Fruit fly (Drosophila melanogaster): ENCODE measurements around the gene Smg5.
A peak's percentile ranks its signal among the peaks of the same experiment; 100 is the strongest.

Gene Smg5

dm6 chr2L:13905072-13905847, 799 bp upstream of the Smg5 start, which contains the start of gene Ance (continued):
- TF ChIP-seq CG12659 (GFP tag; optimal IDR thresholded peaks at IDR 0.05), result peak; percentile 61
- TF ChIP-seq CG17829 (tag; optimal IDR thresholded peaks at IDR 0.05), result peak; percentile 36
- TF ChIP-seq Tbp (GFP tag; optimal IDR thresholded peaks at IDR 0.05), result no peak
- 0 out of 2 replicates have a peak, but pooled peaks have one; percentile 27 for TF ChIP-seq Drgx (GFP tag; IDR thresholded peaks at IDR 0.05)
- TF ChIP-seq fru (optimal IDR thresholded peaks at IDR 0.05), result no peak
- no peak for TF ChIP-seq cad (GFP tag; optimal IDR thresholded peaks at IDR 0.05)
- no peak for TF ChIP-seq nom (GFP tag; optimal IDR thresholded peaks at IDR 0.05)
- TF ChIP-seq CG12236 (GFP tag; optimal IDR thresholded peaks at IDR 0.05), result no peak
- no peak for TF ChIP-seq ac (GFP tag; optimal IDR thresholded peaks at IDR 0.05)
- TF ChIP-seq CG14441 (GFP tag; IDR thresholded peaks at IDR 0.05), result peak; percentile 31; the same call in 1 of the 2 replicates
- TF ChIP-seq BEAF-32 (GFP tag; optimal IDR thresholded peaks at IDR 0.05), result no peak
- TF ChIP-seq fu2 (GFP tag; optimal IDR thresholded peaks at IDR 0.05), result no peak
- TF ChIP-seq Neu2 (GFP tag; optimal IDR thresholded peaks at IDR 0.05; ENCODE audit: borderline replicate concordance), result no peak
- peak; percentile 99 for TF ChIP-seq exex (tag; optimal IDR thresholded peaks at IDR 0.05)
- peak; percentile 4 for TF ChIP-seq her (GFP tag; optimal IDR thresholded peaks at IDR 0.05)
- TF ChIP-seq slp2 (GFP tag; optimal IDR thresholded peaks at IDR 0.05), result no peak
- TF ChIP-seq amos (GFP tag; IDR thresholded peaks at IDR 0.05; ENCODE audit: partially characterized antibody), result no peak; the same call in 1 of the 2 replicates
- TF ChIP-seq peb (GFP tag; IDR thresholded peaks at IDR 0.05), result no peak
- no peak for TF ChIP-seq Dfd (GFP tag; optimal IDR thresholded peaks at IDR 0.05)
- TF ChIP-seq luna (GFP tag; optimal IDR thresholded peaks at IDR 0.05), result no peak
- peak; percentile 66 for TF ChIP-seq CG11247 (GFP tag; IDR thresholded peaks at IDR 0.05)
- peak; percentile 55 for TF ChIP-seq CoRest (tag; optimal IDR thresholded peaks at IDR 0.05)
- TF ChIP-seq ranshi (GFP tag; IDR thresholded peaks at IDR 0.05), result 0 out of 2 replicates have a peak, but pooled peaks have one; percentile 29
- no peak for TF ChIP-seq sd (tag; optimal IDR thresholded peaks at IDR 0.05)
- TF ChIP-seq otp (GFP tag; IDR thresholded peaks at IDR 0.05), result no peak
- no peak for TF ChIP-seq HmgD (GFP tag; optimal IDR thresholded peaks at IDR 0.05)
- 0 out of 2 replicates have a peak, but pooled peaks have one; percentile 15 for TF ChIP-seq CG31441 (GFP tag; IDR thresholded peaks at IDR 0.05)
- 0 out of 4 replicates have a peak, but pooled peaks have one; percentile 19 for TF ChIP-seq chinmo (GFP tag; IDR thresholded peaks at IDR 0.05; ENCODE audit: partially characterized antibody)
- no peak for TF ChIP-seq ash1 (GFP tag; optimal IDR thresholded peaks at IDR 0.05)
- TF ChIP-seq dpn (GFP tag; optimal IDR thresholded peaks at IDR 0.05), result peak in 1 of 2 experiments; percentile 36
- TF ChIP-seq zfh1 (GFP tag; IDR thresholded peaks at IDR 0.05), result peak; percentile 62
- no peak for TF ChIP-seq CG9437 (GFP tag; optimal IDR thresholded peaks at IDR 0.05)
- no peak for TF ChIP-seq usp (GFP tag; optimal IDR thresholded peaks at IDR 0.05)
- no peak for TF ChIP-seq ATbp (GFP tag; optimal IDR thresholded peaks at IDR 0.05)
- peak; percentile 26 for TF ChIP-seq CG5180 (GFP tag; optimal IDR thresholded peaks at IDR 0.05)
- TF ChIP-seq CG12391 (tag; optimal IDR thresholded peaks at IDR 0.05), result peak; percentile 39
- TF ChIP-seq CG31224 (GFP tag; IDR thresholded peaks at IDR 0.05), result 0 out of 2 replicates have a peak, but pooled peaks have one; percentile 11
- TF ChIP-seq bowl (GFP tag; IDR thresholded peaks at IDR 0.05), result no peak
- TF ChIP-seq klu (GFP tag; IDR thresholded peaks at IDR 0.05), result no peak
- TF ChIP-seq ERR (GFP tag; optimal IDR thresholded peaks at IDR 0.05), result no peak
- TF ChIP-seq Max (GFP tag; optimal IDR thresholded peaks at IDR 0.05), result no peak
- TF ChIP-seq CG12155 (GFP tag; optimal IDR thresholded peaks at IDR 0.05), result peak; percentile 27
- no peak for TF ChIP-seq tio (GFP tag; optimal IDR thresholded peaks at IDR 0.05)
- TF ChIP-seq Taf1 (GFP tag; IDR thresholded peaks at IDR 0.05), result peak; percentile 29; the same call in 1 of the 2 replicates
- TF ChIP-seq sna (GFP tag; IDR thresholded peaks at IDR 0.05; ENCODE audit: partially characterized antibody), result no peak
- TF ChIP-seq eyg (GFP tag; optimal IDR thresholded peaks at IDR 0.05), result no peak
- peak; percentile 12 for TF ChIP-seq CG16815 (GFP tag; optimal IDR thresholded peaks at IDR 0.05)
- no peak for TF ChIP-seq CG17361 (GFP tag; IDR thresholded peaks at IDR 0.05)
- TF ChIP-seq NFAT (GFP tag; IDR thresholded peaks at IDR 0.05), result 0 out of 2 replicates have a peak, but pooled peaks have one; percentile 51
- TF ChIP-seq Poxn (GFP tag; IDR thresholded peaks at IDR 0.05), result no peak

Data from whole organism, embryonic.